Fruit fly (Drosophila melanogaster): Measurements from ENCODE around the gene Mst84B.
A peak's percentile ranks its signal among the peaks of the same experiment; 100 is the strongest.

The Mst84B gene

DNA sequence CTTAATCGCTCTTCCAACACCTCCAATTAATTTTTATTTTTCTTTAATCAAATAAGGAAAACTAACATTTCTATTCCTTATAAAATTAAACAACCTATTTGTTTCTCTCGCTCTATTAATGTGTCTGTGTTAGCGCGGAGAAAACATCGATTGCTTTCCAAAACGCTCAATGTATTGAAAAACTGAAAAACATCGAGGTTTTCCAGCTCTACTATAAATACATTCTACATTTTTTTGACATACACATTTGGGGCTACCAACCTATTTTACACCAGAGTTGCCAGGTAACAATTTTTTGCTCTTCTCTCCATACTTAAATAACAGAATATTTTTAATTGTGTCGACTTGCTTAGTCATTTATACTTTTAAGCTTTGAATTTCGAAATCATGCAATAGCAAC lies 29.9 kb downstream of the Mst84B start (continued):
- peak; percentile 97 for TF ChIP-seq trem (tag; optimal IDR thresholded peaks at IDR 0.05)
- no peak for TF ChIP-seq E2f1 (GFP tag; IDR thresholded peaks at IDR 0.05)
- TF ChIP-seq jigr1 (GFP tag; IDR thresholded peaks at IDR 0.05), result no peak
- TF ChIP-seq CG10462 (GFP tag; optimal IDR thresholded peaks at IDR 0.05), result peak; percentile 23
- TF ChIP-seq CG2678 (tag; optimal IDR thresholded peaks at IDR 0.05), result no peak
- no peak for TF ChIP-seq CG15269 (tag; optimal IDR thresholded peaks at IDR 0.05)
- no peak for TF ChIP-seq Dfd (GFP tag; optimal IDR thresholded peaks at IDR 0.05)
- TF ChIP-seq pzg (GFP tag; optimal IDR thresholded peaks at IDR 0.05), result peak; percentile 50
- TF ChIP-seq CG11560 (tag; IDR thresholded peaks at IDR 0.05), result no peak
- no peak for TF ChIP-seq CG10959 (GFP tag; IDR thresholded peaks at IDR 0.05)
- no peak for TF ChIP-seq Optix (GFP tag; IDR thresholded peaks at IDR 0.05)
- TF ChIP-seq Rfx (GFP tag; IDR thresholded peaks at IDR 0.05), result peak; percentile 43; the same call in 1 of the 2 replicates
- peak; percentile 8 for TF ChIP-seq bigmax (GFP tag; optimal IDR thresholded peaks at IDR 0.05)
- TF ChIP-seq trh (GFP tag; optimal IDR thresholded peaks at IDR 0.05), result no peak
- peak; percentile 21 for TF ChIP-seq CG13296 (GFP tag; optimal IDR thresholded peaks at IDR 0.05)
- TF ChIP-seq Side (GFP tag; optimal IDR thresholded peaks at IDR 0.05), result no peak
- 0 out of 3 replicates have a peak, but pooled peaks have one; percentile 39 for TF ChIP-seq CG7963 (GFP tag; IDR thresholded peaks at IDR 0.05; ENCODE audit: partially characterized antibody)
- no peak for TF ChIP-seq Blimp-1 (GFP tag; optimal IDR thresholded peaks at IDR 0.05)
- TF ChIP-seq D19A (tag; optimal IDR thresholded peaks at IDR 0.05), result peak; percentile 47
- peak; percentile 59 for TF ChIP-seq vnd (GFP tag; IDR thresholded peaks at IDR 0.05; ENCODE audit: partially characterized antibody)
- TF ChIP-seq stc (GFP tag; IDR thresholded peaks at IDR 0.05), result no peak
- no peak for TF ChIP-seq Neu2 (GFP tag; optimal IDR thresholded peaks at IDR 0.05; ENCODE audit: borderline replicate concordance)
- TF ChIP-seq oc (tag; optimal IDR thresholded peaks at IDR 0.05), result no peak
- peak; percentile 59 for TF ChIP-seq lilli (GFP tag; optimal IDR thresholded peaks at IDR 0.05)
- no peak for TF ChIP-seq CG4328 (GFP tag; optimal IDR thresholded peaks at IDR 0.05)
- TF ChIP-seq CG17829 (tag; optimal IDR thresholded peaks at IDR 0.05), result peak; percentile 42
- no peak for TF ChIP-seq fd3F (GFP tag; optimal IDR thresholded peaks at IDR 0.05)
- peak; percentile 27 for TF ChIP-seq CG13424 (tag; optimal IDR thresholded peaks at IDR 0.05)
- TF ChIP-seq CG15011 (GFP tag; optimal IDR thresholded peaks at IDR 0.05), result no peak
- no peak for TF ChIP-seq CG7271 (tag; optimal IDR thresholded peaks at IDR 0.05)
- TF ChIP-seq CG3726 (GFP tag; IDR thresholded peaks at IDR 0.05), result no peak
- no peak for TF ChIP-seq CG9215 (GFP tag; IDR thresholded peaks at IDR 0.05)
- TF ChIP-seq Eip74EF (GFP tag; optimal IDR thresholded peaks at IDR 0.05), result no peak
- no peak for TF ChIP-seq CG7745 (tag; optimal IDR thresholded peaks at IDR 0.05)
- TF ChIP-seq CG17359 (tag; optimal IDR thresholded peaks at IDR 0.05), result no peak
- no peak for TF ChIP-seq gt (GFP tag; IDR thresholded peaks at IDR 0.05)
- no peak for TF ChIP-seq Hr51 (GFP tag; optimal IDR thresholded peaks at IDR 0.05)
- TF ChIP-seq Mrtf (GFP tag; IDR thresholded peaks at IDR 0.05), result no peak
- no peak for TF ChIP-seq CG11085 (GFP tag; IDR thresholded peaks at IDR 0.05)
- TF ChIP-seq CG3407 (GFP tag; optimal IDR thresholded peaks at IDR 0.05), result no peak
- TF ChIP-seq ERR (GFP tag; optimal IDR thresholded peaks at IDR 0.05), result no peak
- no peak for TF ChIP-seq CG4282 (GFP tag; optimal IDR thresholded peaks at IDR 0.05)
- no peak for TF ChIP-seq Poxn (GFP tag; IDR thresholded peaks at IDR 0.05)
- no peak for TF ChIP-seq lab (GFP tag; optimal IDR thresholded peaks at IDR 0.05)
- no peak for TF ChIP-seq CG30431 (GFP tag; optimal IDR thresholded peaks at IDR 0.05)
- TF ChIP-seq vvl (GFP tag; IDR thresholded peaks at IDR 0.05), result 0 out of 2 replicates have a peak, but pooled peaks have one; percentile 16
- TF ChIP-seq CG6254 (GFP tag; optimal IDR thresholded peaks at IDR 0.05), result no peak
- peak; percentile 58 for TF ChIP-seq CG2120 (GFP tag; optimal IDR thresholded peaks at IDR 0.05)
- TF ChIP-seq Med (GFP tag), result peak; percentile 83
- peak; percentile 24 for TF ChIP-seq CG12744 (GFP tag; optimal IDR thresholded peaks at IDR 0.05)
- peak; percentile 25 for TF ChIP-seq CG8388 (GFP tag; optimal IDR thresholded peaks at IDR 0.05)

Data from whole organism, embryonic.